Comparison of ENCODE assay signal across 1 fruit fly cellular context in the genomic region with DNA sequence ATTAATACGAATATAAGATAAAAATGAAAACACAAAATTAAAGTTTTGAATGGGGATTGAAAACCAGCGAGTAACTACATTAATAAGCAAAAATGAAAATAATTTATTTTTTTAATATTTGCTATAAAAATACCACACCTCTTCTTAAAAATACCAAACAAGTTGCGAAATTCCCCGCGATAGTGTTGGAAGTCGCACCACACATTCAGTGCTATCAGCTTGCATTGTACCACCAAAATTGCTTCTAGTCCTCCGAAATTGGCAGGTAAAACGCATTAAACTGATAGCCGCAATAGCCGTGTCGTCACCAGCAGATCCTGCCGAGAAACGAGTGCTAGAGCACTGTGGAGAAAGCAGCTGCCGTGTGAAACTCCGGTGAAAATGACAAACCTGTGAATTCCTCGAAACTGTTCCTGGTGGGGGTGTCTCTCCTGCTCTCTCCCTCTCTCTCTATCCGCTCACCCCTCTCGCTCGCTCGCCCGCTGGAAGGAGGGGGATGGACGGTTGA.
A peak's percentile ranks its signal among the peaks of the same experiment; 100 is the strongest.
TF ChIP-seq lines count a peak whose summit lies in the region.

Gene Hip14 (plus strand): TSS at position 198 of the 508 bp plus-strand sequence.

TF ChIP-seq in whole organism, embryonic, 481 proteins besides CTCF, POLR2A, EP300 and RAD21 (continued from another document):
- peak; percentile 33 for TF ChIP-seq CG9727 (GFP tag; optimal IDR thresholded peaks at IDR 0.05; lab: Kevin White, UChicago)
- no peak for TF ChIP-seq CG9817 (tag; optimal IDR thresholded peaks at IDR 0.05; lab: Kevin White, UChicago)
- TF ChIP-seq CG17186 (GFP tag; optimal IDR thresholded peaks at IDR 0.05; lab: Kevin White, UChicago): no peak
- no peak for TF ChIP-seq en (GFP tag; optimal IDR thresholded peaks at IDR 0.05; lab: Kevin White, UChicago)
- no peak for TF ChIP-seq sqz (GFP tag; optimal IDR thresholded peaks at IDR 0.05; lab: Kevin White, UChicago)
- no peak for TF ChIP-seq corto (GFP tag; optimal IDR thresholded peaks at IDR 0.05; lab: Kevin White, UChicago)
- no peak for TF ChIP-seq salm (tag; optimal IDR thresholded peaks at IDR 0.05; lab: Kevin White, UChicago)
- no peak for TF ChIP-seq cwo (GFP tag; optimal IDR thresholded peaks at IDR 0.05; lab: Kevin White, UChicago)
- TF ChIP-seq tio (GFP tag; optimal IDR thresholded peaks at IDR 0.05; lab: Kevin White, UChicago): no peak
- TF ChIP-seq CG12219 (GFP tag; optimal IDR thresholded peaks at IDR 0.05; lab: Kevin White, UChicago): no peak
- TF ChIP-seq dimm (GFP tag; IDR thresholded peaks at IDR 0.05; lab: Robert Waterston, UW): no peak
- peak; percentile 4 for TF ChIP-seq BtbVII (GFP tag; optimal IDR thresholded peaks at IDR 0.05; lab: Kevin White, UChicago)
- TF ChIP-seq B-H1 (GFP tag; IDR thresholded peaks at IDR 0.05; lab: Robert Waterston, UW): no peak
- TF ChIP-seq Kr (GFP tag; optimal IDR thresholded peaks at IDR 0.05; lab: Kevin White, UChicago): no peak
- no peak for TF ChIP-seq CG7963 (GFP tag; IDR thresholded peaks at IDR 0.05; lab: Robert Waterston, UW; ENCODE audit: partially characterized antibody)
- TF ChIP-seq CG2199 (GFP tag; IDR thresholded peaks at IDR 0.05; lab: Robert Waterston, UW): no peak
